Fruit fly (Drosophila melanogaster) whole organism, embryonic: ENCODE results near the gene CG42822.

Source experiments
- Adf1 ChIP-seq: fragments of 200-800 bp; sonication (Bioruptor generic); IDR thresholded peaks from 2 replicates; pipeline ENCODE4 v1.3.6; 2022; ENCODE audit warnings: missing biosample characterization, missing genetic modification characterization
- Bgb ChIP-seq: fragments of 200-800 bp; sonication (Bioruptor generic); IDR thresholded peaks from 2 replicates; pipeline ENCODE4 v1.3.6; 2022; ENCODE audit warnings: missing biosample characterization, missing genetic modification characterization; ENCODE audit not compliant: partially characterized antibody
- CG10267 ChIP-seq: fragments of 200-800 bp; sonication (Bioruptor generic); optimal IDR thresholded peaks from 2 replicates; lab custom pipeline; 2018; ENCODE audit warnings: missing biosample characterization, mild to moderate bottlenecking, missing genetic modification characterization, moderate library complexity
- CG10431 ChIP-seq: fragments of 200-800 bp; sonication (Bioruptor generic); optimal IDR thresholded peaks from 3 replicates; lab custom pipeline; 2018; ENCODE audit warnings: missing biosample characterization, mild to moderate bottlenecking, missing genetic modification characterization
- CG11093 ChIP-seq: fragments of 200-800 bp; sonication (Bioruptor generic); IDR thresholded peaks from 3 replicates; pipeline ENCODE4 v1.3.6; 2022; ENCODE audit warnings: missing biosample characterization, missing genetic modification characterization
- CG11723 ChIP-seq: fragments of 200-800 bp; sonication (Bioruptor generic); optimal IDR thresholded peaks from 2 replicates; lab custom pipeline; 2017; ENCODE audit warnings: missing biosample characterization, mild to moderate bottlenecking, missing genetic modification characterization
- CG12071 ChIP-seq: fragments of 200-800 bp; sonication (Bioruptor generic); optimal IDR thresholded peaks from 3 replicates; lab custom pipeline; 2018; ENCODE audit warnings: missing biosample characterization, mild to moderate bottlenecking, missing genetic modification characterization
- CG12769 ChIP-seq: fragments of 200-800 bp; sonication (Bioruptor generic); optimal IDR thresholded peaks from 2 replicates; lab custom pipeline; 2019; ENCODE audit warnings: missing biosample characterization, mild to moderate bottlenecking, missing genetic modification characterization, moderate library complexity
- CG14667 ChIP-seq: fragments of 200-800 bp; sonication (Bioruptor generic); IDR thresholded peaks from 2 replicates; pipeline ENCODE4 v1.3.6; 2022; ENCODE audit warnings: missing biosample characterization, missing genetic modification characterization
- CG15011 ChIP-seq: fragments of 200-800 bp; sonication (Bioruptor generic); optimal IDR thresholded peaks from 3 replicates; lab custom pipeline; 2018; ENCODE audit warnings: missing biosample characterization, mild to moderate bottlenecking, missing genetic modification characterization
- CG1529 ChIP-seq: fragments of 200-800 bp; sonication (Bioruptor generic); optimal IDR thresholded peaks from 3 replicates; lab custom pipeline; 2018; ENCODE audit warnings: missing biosample characterization, missing genetic modification characterization
- CG16863 ChIP-seq: fragments of 200-800 bp; sonication (Bioruptor generic); optimal IDR thresholded peaks from 3 replicates; lab custom pipeline; 2016; ENCODE audit warnings: missing biosample characterization, missing genetic modification characterization
- CG17385 ChIP-seq: fragments of 200-800 bp; sonication (Bioruptor generic); optimal IDR thresholded peaks from 3 replicates; lab custom pipeline; 2018; ENCODE audit warnings: missing biosample characterization, mild to moderate bottlenecking, missing genetic modification characterization
- CG17568 ChIP-seq: fragments of 200-800 bp; sonication (Bioruptor generic); optimal IDR thresholded peaks from 2 replicates; lab custom pipeline; 2018; ENCODE audit warnings: missing biosample characterization, mild to moderate bottlenecking, missing genetic modification characterization, moderate library complexity
- CG17912 ChIP-seq: fragments of 200-800 bp; sonication (Bioruptor generic); optimal IDR thresholded peaks from 2 replicates; lab custom pipeline; 2018; ENCODE audit warnings: missing biosample characterization, mild to moderate bottlenecking, missing genetic modification characterization
- CG2120 ChIP-seq: fragments of 200-800 bp; sonication (Bioruptor generic); optimal IDR thresholded peaks from 3 replicates; lab custom pipeline; 2016; ENCODE audit warnings: missing biosample characterization, missing genetic modification characterization
- CG30403 ChIP-seq: fragments of 200-800 bp; sonication (Bioruptor generic); optimal IDR thresholded peaks from 3 replicates; lab custom pipeline; 2016; ENCODE audit warnings: missing biosample characterization, missing genetic modification characterization
- CG31224 ChIP-seq: fragments of 200-800 bp; sonication (Bioruptor generic); IDR thresholded peaks from 2 replicates; pipeline ENCODE4 v1.3.6; 2022; ENCODE audit warnings: missing biosample characterization, missing genetic modification characterization
- CG31388 ChIP-seq: fragments of 200-800 bp; sonication (Bioruptor generic); optimal IDR thresholded peaks from 2 replicates; lab custom pipeline; 2016; ENCODE audit warnings: missing biosample characterization, missing genetic modification characterization
- CG34376 ChIP-seq: fragments of 200-800 bp; sonication (Bioruptor generic); optimal IDR thresholded peaks from 2 replicates; lab custom pipeline; 2018; ENCODE audit warnings: missing biosample characterization, mild to moderate bottlenecking, missing genetic modification characterization
- CG6689 ChIP-seq: fragments of 200-800 bp; sonication (Bioruptor generic); IDR thresholded peaks from 2 replicates; pipeline ENCODE4 v1.3.6; 2022; ENCODE audit warnings: missing biosample characterization, missing genetic modification characterization
- CG6765 ChIP-seq: fragments of 200-800 bp; sonication (Bioruptor generic); optimal IDR thresholded peaks from 3 replicates; lab custom pipeline; 2017; ENCODE audit warnings: missing biosample characterization, mild to moderate bottlenecking, missing genetic modification characterization
- CG8478 ChIP-seq: fragments of >200 bp; optimal IDR thresholded peaks from 2 replicates; lab custom pipeline; 2018
- CG9727 ChIP-seq: fragments of 200-800 bp; sonication (Bioruptor generic); optimal IDR thresholded peaks from 3 replicates; lab custom pipeline; 2017; ENCODE audit warnings: missing biosample characterization, mild to moderate bottlenecking, missing genetic modification characterization
- CTCF ChIP-seq: fragments of 200-800 bp; sonication (Bioruptor generic); optimal IDR thresholded peaks from 2 replicates; lab custom pipeline; 2017; ENCODE audit warnings: missing biosample characterization, mild to moderate bottlenecking, missing genetic modification characterization, moderate library complexity
- D19A ChIP-seq: fragments of 200-800 bp; optimal IDR thresholded peaks from 3 replicates; lab custom pipeline; 2019; ENCODE audit warnings: missing biosample characterization, mild to moderate bottlenecking, missing genetic modification characterization, moderate library complexity
- Dbx ChIP-seq: fragments of 200-800 bp; sonication (Bioruptor generic); IDR thresholded peaks from 3 replicates; pipeline ENCODE4 v1.3.6; 2022; ENCODE audit warnings: missing biosample characterization, missing genetic modification characterization
- Drgx ChIP-seq: fragments of 200-800 bp; sonication (Bioruptor generic); IDR thresholded peaks from 2 replicates; pipeline ENCODE4 v1.3.6; 2022; ENCODE audit warnings: missing biosample characterization, missing genetic modification characterization
- Fer2 ChIP-seq: fragments of 200-800 bp; sonication (Bioruptor generic); optimal IDR thresholded peaks from 2 replicates; lab custom pipeline; 2018; ENCODE audit warnings: missing biosample characterization, mild to moderate bottlenecking, missing genetic modification characterization, moderate library complexity
- H15 ChIP-seq: fragments of 200-800 bp; sonication (Bioruptor generic); IDR thresholded peaks from 3 replicates; pipeline ENCODE4 v1.3.6; 2022; ENCODE audit warnings: missing biosample characterization, missing genetic modification characterization
- HLH3B ChIP-seq: fragments of 200-800 bp; sonication (Bioruptor generic); IDR thresholded peaks from 2 replicates; pipeline ENCODE4 v1.3.6; 2022; ENCODE audit warnings: missing biosample characterization, missing genetic modification characterization
- Hr78 ChIP-seq, 2 experiments: fragments of 200-800 bp in 1 of 2; fragments of >200 bp in 1 of 2; sonication (Bioruptor generic) in 1 of 2; optimal IDR thresholded peaks; 2 replicates each; lab custom pipeline; 2017 to 2019; ENCODE audit warnings: missing biosample characterization in 2 of 2, missing genetic modification characterization in 2 of 2, mild to moderate bottlenecking in 1 of 2, moderate library complexity in 1 of 2
- MESR4 ChIP-seq: fragments of 200-800 bp; sonication (Bioruptor generic); optimal IDR thresholded peaks from 2 replicates; lab custom pipeline; 2018; ENCODE audit warnings: missing biosample characterization, mild to moderate bottlenecking, missing genetic modification characterization, moderate library complexity
- Med ChIP-seq: fragments of 200-800 bp; sonication (Bioruptor generic); peaks from one replicate; lab custom pipeline; 2016; ENCODE audit warnings: missing biosample characterization, missing genetic modification characterization, mild to moderate bottlenecking, inconsistent platforms, moderate library complexity
- NC2α ChIP-seq: fragments of 200-800 bp; sonication (Bioruptor generic); optimal IDR thresholded peaks from 2 replicates; lab custom pipeline; 2016; ENCODE audit warnings: missing biosample characterization, missing genetic modification characterization
- Optix ChIP-seq: fragments of 200-800 bp; sonication (Bioruptor generic); IDR thresholded peaks from 3 replicates; pipeline ENCODE4 v1.3.6; 2022; ENCODE audit warnings: missing biosample characterization, missing genetic modification characterization
- disco-r ChIP-seq: fragments of 200-800 bp; sonication (Bioruptor generic); optimal IDR thresholded peaks from 2 replicates; lab custom pipeline; 2016; ENCODE audit warnings: missing biosample characterization, missing genetic modification characterization
- dmrt11E ChIP-seq: fragments of 200-800 bp; sonication (Bioruptor generic); optimal IDR thresholded peaks from 3 replicates; lab custom pipeline; 2018; ENCODE audit warnings: missing biosample characterization, mild to moderate bottlenecking, missing genetic modification characterization, moderate library complexity
- dysf ChIP-seq: fragments of 200-800 bp; sonication (Bioruptor generic); IDR thresholded peaks from 3 replicates; pipeline ENCODE4 v1.3.6; 2022; ENCODE audit warnings: missing biosample characterization, missing genetic modification characterization
- esg ChIP-seq: fragments of 200-800 bp; sonication (Bioruptor generic); conservative IDR thresholded peaks from 2 replicates; pipeline ENCODE4 v1.3.6; 2022; ENCODE audit warnings: missing biosample characterization, missing genetic modification characterization
- fd102C ChIP-seq: fragments of 200-800 bp; sonication (Bioruptor generic); optimal IDR thresholded peaks from 2 replicates; lab custom pipeline; 2018; ENCODE audit warnings: missing biosample characterization, mild to moderate bottlenecking, missing genetic modification characterization, moderate library complexity
- grn ChIP-seq: fragments of 200-800 bp; sonication (Bioruptor generic); optimal IDR thresholded peaks from 3 replicates; lab custom pipeline; 2017; ENCODE audit warnings: missing biosample characterization, missing genetic modification characterization
- oc ChIP-seq: fragments of 200-800 bp; sonication (Bioruptor generic); optimal IDR thresholded peaks from 2 replicates; lab custom pipeline; 2018; ENCODE audit warnings: missing biosample characterization, mild to moderate bottlenecking, missing genetic modification characterization, moderate library complexity
- org-1 ChIP-seq: fragments of 200-800 bp; sonication (Bioruptor generic); optimal IDR thresholded peaks from 2 replicates; lab custom pipeline; 2017; ENCODE audit warnings: missing biosample characterization, missing genetic modification characterization
- prd ChIP-seq, 3 experiments: fragments of >200 bp in 2 of 3; fragments of 200-800 bp in 1 of 3; sonication (Bioruptor generic) in 1 of 3; optimal IDR thresholded peaks in 2 of 3; IDR thresholded peaks in 1 of 3; 2 replicates in 2 of 3; 3 replicates in 1 of 3; pipeline versions ENCODE4 v1.3.6 to Lab custom; 2017 to 2022; ENCODE audit warnings: missing biosample characterization in 1 of 3, missing genetic modification characterization in 1 of 3
- schlank ChIP-seq: fragments of 200-800 bp; sonication (Bioruptor generic); optimal IDR thresholded peaks from 2 replicates; lab custom pipeline; 2018; ENCODE audit warnings: missing biosample characterization, mild to moderate bottlenecking, missing genetic modification characterization
- sd ChIP-seq: fragments of 200-800 bp; sonication (Bioruptor generic); optimal IDR thresholded peaks from 3 replicates; lab custom pipeline; 2018; ENCODE audit warnings: missing biosample characterization, mild to moderate bottlenecking, missing genetic modification characterization, moderate library complexity
- tin ChIP-seq: fragments of 200-800 bp; sonication (Bioruptor generic); optimal IDR thresholded peaks from 3 replicates; lab custom pipeline; 2016; ENCODE audit warnings: missing biosample characterization, missing genetic modification characterization
- vnd ChIP-seq: fragments of 200-800 bp; sonication (Bioruptor generic); IDR thresholded peaks from 3 replicates; pipeline ENCODE4 v1.3.6; 2022; ENCODE audit warnings: missing biosample characterization, missing genetic modification characterization; ENCODE audit not compliant: partially characterized antibody
- zf30C ChIP-seq: fragments of 200-800 bp; sonication (Bioruptor generic); optimal IDR thresholded peaks from 3 replicates; lab custom pipeline; 2018; ENCODE audit warnings: missing biosample characterization, mild to moderate bottlenecking, missing genetic modification characterization
- zfh1 ChIP-seq: fragments of 200-800 bp; sonication (Bioruptor generic); IDR thresholded peaks from 3 replicates; pipeline ENCODE4 v1.3.6; 2022; ENCODE audit warnings: missing biosample characterization, missing genetic modification characterization

CG42822 gene

DNA sequence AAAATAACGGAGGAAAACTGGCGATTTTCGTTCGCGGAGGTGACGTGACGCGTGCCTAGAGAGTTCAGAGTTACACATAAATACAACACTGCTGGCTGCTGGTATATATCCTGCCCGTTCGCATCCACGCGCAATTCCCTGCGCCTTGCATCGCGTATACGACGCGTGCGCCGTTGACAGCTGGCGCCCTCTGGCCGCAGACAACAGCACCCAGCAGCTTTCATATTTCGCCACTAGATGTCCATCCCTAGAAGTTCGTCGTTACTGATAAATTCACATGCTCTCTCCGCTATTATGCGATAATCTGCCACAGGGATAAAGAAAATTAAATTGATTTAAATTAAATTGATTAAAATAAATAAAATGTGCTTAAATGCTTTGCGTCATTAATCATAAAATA is 11.3 kb upstream of the CG42822 start, which contains the start of gene Sur-8 (continued):
- TF ChIP-seq sd (tag; lab: Kevin White, UChicago): no peak
- TF ChIP-seq esg (GFP tag; lab: Robert Waterston, UW): peak; percentile 32; the same call in 1 of the 2 replicates
- no peak for TF ChIP-seq CG31388
- TF ChIP-seq CG9727 (GFP tag; lab: Kevin White, UChicago): peak; percentile 33
- no peak for TF ChIP-seq Hr78 (GFP tag; optimal IDR thresholded peaks at IDR 0.05; lab: Kevin White, UChicago)
- peak; percentile 84 for TF ChIP-seq Dbx (GFP tag; lab: Robert Waterston, UW)
- TF ChIP-seq HLH3B (GFP tag; lab: Robert Waterston, UW): peak; percentile 67
- TF ChIP-seq CG1529: no peak
- TF ChIP-seq NC2α (GFP tag; lab: Kevin White, UChicago): peak; percentile 42
- TF ChIP-seq CG6765 (GFP tag; lab: Kevin White, UChicago): peak; percentile 63
- TF ChIP-seq dysf (GFP tag; lab: Robert Waterston, UW): peak; percentile 76
- peak; percentile 65 for TF ChIP-seq CG30403 (GFP tag; lab: Kevin White, UChicago)
- peak; percentile 41; the same call in 1 of the 2 replicates for TF ChIP-seq CG14667 (GFP tag; lab: Robert Waterston, UW)
- no peak for TF ChIP-seq oc (tag; lab: Kevin White, UChicago)
- no peak for TF ChIP-seq schlank (tag; lab: Kevin White, UChicago)
- TF ChIP-seq CG6689 (GFP tag; lab: Robert Waterston, UW): peak; percentile 45; the same call in 1 of the 2 replicates
- peak; percentile 86 for TF ChIP-seq zfh1 (GFP tag; lab: Robert Waterston, UW)
- TF ChIP-seq H15 (GFP tag; lab: Robert Waterston, UW): peak; percentile 74
- peak; percentile 65 for TF ChIP-seq CG16863
- no peak for TF ChIP-seq fd102C (GFP tag; lab: Kevin White, UChicago)
- no peak for TF ChIP-seq Fer2 (tag; lab: Kevin White, UChicago)
- TF ChIP-seq Med (GFP tag; lab: Kevin White, UChicago): peak; percentile 99
- TF ChIP-seq CG8478 (lab: Kevin White, UChicago): no peak
- peak; percentile 17 for TF ChIP-seq disco-r (GFP tag; lab: Kevin White, UChicago)
- peak; percentile 78 for TF ChIP-seq tin (GFP tag; lab: Kevin White, UChicago)
- TF ChIP-seq CG34376 (GFP tag; lab: Kevin White, UChicago): peak; percentile 39
- no peak for TF ChIP-seq CG17568 (GFP tag; lab: Kevin White, UChicago)
- TF ChIP-seq vnd (GFP tag; lab: Robert Waterston, UW): no peak
- TF ChIP-seq CTCF (GFP tag; lab: Kevin White, UChicago): peak; percentile 98
- peak; percentile 47; the same call in 1 of the 2 replicates for TF ChIP-seq CG31224 (GFP tag; lab: Robert Waterston, UW)
- no peak for TF ChIP-seq MESR4
- TF ChIP-seq zf30C (GFP tag; lab: Kevin White, UChicago): no peak
- TF ChIP-seq CG11723: peak; percentile 67
- no peak for TF ChIP-seq Drgx (GFP tag; lab: Robert Waterston, UW)
- TF ChIP-seq grn (GFP tag; lab: Kevin White, UChicago): peak; percentile 8
- peak; percentile 61 for TF ChIP-seq CG17912
- no peak for TF ChIP-seq dmrt11E (tag; lab: Kevin White, UChicago)
- peak; percentile 35 for TF ChIP-seq CG17385 (GFP tag; lab: Kevin White, UChicago)
- TF ChIP-seq CG10267 (tag; lab: Kevin White, UChicago): peak; percentile 24
- peak; percentile 46; the same call in 1 of the 2 replicates for TF ChIP-seq Bgb (GFP tag; lab: Robert Waterston, UW)
- TF ChIP-seq CG11093 (GFP tag; lab: Robert Waterston, UW): peak; percentile 50; the same call in 1 of the 3 replicates
- peak; percentile 75 for TF ChIP-seq Optix (GFP tag; lab: Robert Waterston, UW)
- no peak for TF ChIP-seq prd (optimal IDR thresholded peaks at IDR 0.05; lab: Kevin White, UChicago)
- peak; percentile 75 for TF ChIP-seq prd (GFP tag; IDR thresholded peaks at IDR 0.05; lab: Robert Waterston, UW)
- TF ChIP-seq CG10431 (GFP tag; lab: Kevin White, UChicago): peak; percentile 39
- peak; percentile 64 for TF ChIP-seq CG12769
- TF ChIP-seq CG12071 (GFP tag; lab: Kevin White, UChicago): peak; percentile 48
- TF ChIP-seq CG2120 (GFP tag; lab: Kevin White, UChicago): peak; percentile 64
- TF ChIP-seq org-1: peak; percentile 24
- peak; percentile 39 for TF ChIP-seq Adf1 (GFP tag; lab: Robert Waterston, UW)
- TF ChIP-seq CG15011 (GFP tag; lab: Kevin White, UChicago): no peak
- no peak for TF ChIP-seq D19A (tag; lab: Kevin White, UChicago)
